Fruit fly (Drosophila melanogaster) whole organism: ENCODE measurements around the gene Vti1b.

ENCODE experiments used
- CG8478 ChIP-seq: fragments of >200 bp; optimal IDR thresholded peaks from 2 replicates; lab custom pipeline; 2018; ENCODE audit warnings: inconsistent platforms
- Dll ChIP-seq: fragments of >200 bp; optimal IDR thresholded peaks from 2 replicates; lab custom pipeline; 2017
- pan ChIP-seq: fragments of >200 bp; optimal IDR thresholded peaks from 2 replicates; lab custom pipeline; 2017
- psq ChIP-seq: fragments of >200 bp; optimal IDR thresholded peaks from 2 replicates; lab custom pipeline; 2017
- usp ChIP-seq: fragments of >200 bp; optimal IDR thresholded peaks from 2 replicates; lab custom pipeline; 2017; ENCODE audit warnings: missing biosample characterization, missing genetic modification characterization, mixed read lengths

DNA sequence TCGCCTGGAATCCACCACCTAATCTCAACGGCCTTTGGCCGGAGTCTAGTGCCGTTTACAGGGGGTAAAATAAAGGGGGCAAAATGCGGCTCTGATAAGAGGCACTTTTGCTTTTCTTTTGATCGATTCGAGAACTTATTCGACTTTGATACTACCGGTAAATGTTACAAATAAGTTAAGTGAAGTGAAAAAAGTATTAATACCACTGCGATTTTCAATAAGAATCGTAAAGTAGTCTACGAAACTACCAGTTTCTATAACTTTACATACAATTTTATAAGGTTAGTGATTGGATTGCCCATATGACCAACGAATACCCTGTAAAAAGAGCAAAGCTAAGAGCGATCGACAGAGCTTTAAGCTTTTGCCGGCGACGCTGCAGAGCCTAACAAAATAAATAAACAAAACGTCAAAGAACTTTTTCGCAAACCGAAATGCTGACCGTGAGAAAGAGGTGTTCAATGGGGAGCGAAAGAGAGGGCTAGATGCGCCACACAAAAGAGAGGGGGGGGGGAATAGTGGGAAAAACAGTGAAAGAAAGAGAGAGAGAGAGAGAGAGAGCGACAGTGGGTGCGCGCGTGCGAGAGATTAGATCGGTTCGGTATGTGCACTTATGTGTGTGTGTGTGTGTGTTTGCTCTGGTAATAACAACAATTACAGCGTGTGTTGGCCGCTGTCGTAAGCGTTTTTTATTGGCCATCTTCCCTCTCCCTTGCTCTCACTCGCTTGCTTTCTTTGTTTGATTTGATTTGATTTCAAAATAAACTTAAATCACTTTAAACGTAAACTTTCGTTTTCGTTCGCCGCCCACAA is 40.0 kb downstream of the Vti1b start:
- no peak for TF ChIP-seq usp (GFP tag; lab: Kevin White, UChicago)
- TF ChIP-seq CG8478 (lab: Kevin White, UChicago), result peak; percentile 12
- no peak for TF ChIP-seq psq (lab: Kevin White, UChicago)
- peak; percentile 51 for TF ChIP-seq Dll (lab: Kevin White, UChicago)
- peak; percentile 70 for TF ChIP-seq pan (lab: Kevin White, UChicago)
